Fruit fly (Drosophila melanogaster) whole organism, prepupa: ENCODE measurements around the gene CG16711.

ENCODE experiments used
- CG3919 ChIP-seq: fragments of 200-800 bp; sonication (Bioruptor generic); optimal IDR thresholded peaks from 3 replicates; lab custom pipeline; 2016; ENCODE audit warnings: missing biosample characterization, missing genetic modification characterization
- CG8119 ChIP-seq: fragments of 200-800 bp; sonication (Bioruptor generic); IDR thresholded peaks from 3 replicates; pipeline ENCODE4 v1.3.6; 2022; ENCODE audit warnings: missing biosample characterization, missing genetic modification characterization
- Eip75B ChIP-seq: fragments of 200-800 bp; sonication (Bioruptor generic); optimal IDR thresholded peaks from 3 replicates; lab custom pipeline; 2016; ENCODE audit warnings: missing biosample characterization, missing genetic modification characterization
- Met ChIP-seq: fragments of 200-800 bp; sonication (Bioruptor generic); optimal IDR thresholded peaks from 3 replicates; lab custom pipeline; 2016; ENCODE audit warnings: missing biosample characterization, missing genetic modification characterization
- cyc ChIP-seq: fragments of 200-800 bp; sonication (Bioruptor generic); optimal IDR thresholded peaks from 3 replicates; lab custom pipeline; 2016; ENCODE audit warnings: missing biosample characterization, missing genetic modification characterization
- lz ChIP-seq: fragments of 200-800 bp; sonication (Bioruptor generic); optimal IDR thresholded peaks from 3 replicates; lab custom pipeline; 2016; ENCODE audit warnings: missing biosample characterization, missing genetic modification characterization

DNA sequence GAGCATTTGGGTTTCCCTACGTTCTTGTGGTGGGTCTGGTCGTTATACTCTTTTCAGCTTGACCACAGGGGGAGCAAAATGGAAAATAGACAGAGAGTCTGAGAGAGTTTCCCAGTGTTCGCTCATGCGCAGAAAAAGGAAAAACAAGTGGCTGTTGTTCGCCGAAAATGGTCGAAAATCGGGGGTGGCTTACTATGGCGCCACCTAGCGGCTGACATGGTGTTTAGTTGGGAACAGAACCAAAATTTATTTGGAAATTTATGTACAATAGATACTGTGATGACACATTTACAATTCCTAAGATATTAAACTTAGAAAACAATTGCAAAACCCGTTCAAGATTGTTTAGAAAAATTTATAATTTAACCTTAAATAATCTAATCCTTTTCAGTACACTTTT lies 47.5 kb downstream of the CG16711 start:
- TF ChIP-seq cyc (GFP tag; lab: Kevin White, UChicago) (no peak), Eip75B (GFP tag; lab: Kevin White, UChicago) (no peak), CG8119 (no peak), CG3919 (GFP tag; lab: Kevin White, UChicago) (no peak), lz (GFP tag; lab: Kevin White, UChicago) (no peak), Met (GFP tag; lab: Kevin White, UChicago) (no peak)
